Worm (Caenorhabditis elegans) whole organism, young adult: Measurements from ENCODE around the gene mks-1.

Experiments used
- F39B2.1 ChIP-seq: fragments of 200-800 bp; sonication (Bioruptor generic); IDR thresholded peaks from 2 replicates; pipeline ENCODE4 v1.3.6; 2022; ENCODE audit warnings: missing genetic modification reagents, missing genetic modification characterization, missing compliant biosample characterization
- F55B11.4 ChIP-seq: sonication (generic microtip); optimal IDR thresholded peaks from 2 replicates; lab custom pipeline; 2016; ENCODE audit warnings: missing compliant biosample characterization, missing genetic modification characterization, borderline replicate concordance; ENCODE audit not compliant: insufficient read depth
- F57C9.4 ChIP-seq: sonication (generic microtip); optimal IDR thresholded peaks from 2 replicates; lab custom pipeline; 2017; ENCODE audit warnings: mild to moderate bottlenecking, missing genetic modification characterization, missing compliant biosample characterization
- ccch-3 ChIP-seq: fragments of 200-800 bp; sonication (Bioruptor generic); optimal IDR thresholded peaks from 2 replicates; lab custom pipeline; 2018; ENCODE audit warnings: mild to moderate bottlenecking, missing genetic modification characterization, missing compliant biosample characterization
- ceh-58 ChIP-seq: fragments of 200-800 bp; sonication (Bioruptor generic); IDR thresholded peaks from 2 replicates; pipeline ENCODE4 v1.3.6; 2022; ENCODE audit warnings: missing genetic modification characterization, missing compliant biosample characterization
- ekl-4 ChIP-seq: fragments of 200-800 bp; sonication (Bioruptor generic); IDR thresholded peaks from 2 replicates; pipeline ENCODE4 v1.3.6; 2022; ENCODE audit warnings: missing genetic modification reagents, missing genetic modification characterization, missing compliant biosample characterization
- lir-1 ChIP-seq: fragments of 200-800 bp; sonication (Bioruptor generic); conservative IDR thresholded peaks from 2 replicates; pipeline ENCODE4 v1.3.6; 2022; ENCODE audit warnings: missing genetic modification reagents, missing genetic modification characterization, missing compliant biosample characterization
- unc-62 ChIP-seq: fragments of 150-350 bp; optimal IDR thresholded peaks from 2 replicates; lab custom pipeline; 2014; ENCODE audit warnings: missing biosample characterization, missing genetic modification reagents, missing genetic modification characterization
- ztf-3 ChIP-seq: fragments of 200-800 bp; sonication (Bioruptor generic); optimal IDR thresholded peaks from 2 replicates; lab custom pipeline; 2018; ENCODE audit warnings: mild to moderate bottlenecking, missing genetic modification characterization, missing compliant biosample characterization

ce11 chrIII:3174985-3175384 is 11.1 kb upstream of the mks-1 start, which contains the start of gene R148.3:
- TF ChIP-seq F39B2.1 (GFP tag; lab: Robert Waterston, UW) (no peak), ceh-58 (GFP tag; lab: Robert Waterston, UW) (no peak), unc-62 (GFP tag; lab: Kevin White, UChicago) (no peak), ekl-4 (GFP tag; lab: Robert Waterston, UW) (no peak), lir-1 (no peak), F57C9.4 (tag; lab: Kevin White, UChicago) (no peak), F55B11.4 (tag; lab: Kevin White, UChicago) (no peak), ztf-3 (GFP tag; lab: Kevin White, UChicago) (no peak), ccch-3 (GFP tag; lab: Kevin White, UChicago) (no peak)
